Worm (Caenorhabditis elegans) whole organism, L4 larva: ENCODE results near the gene flp-8.

Experiments
- aly-2 ChIP-seq: sonication (generic microtip); optimal IDR thresholded peaks from 2 replicates; lab custom pipeline; 2018; ENCODE audit warnings: missing biosample characterization, missing genetic modification characterization
- daf-12 ChIP-seq: fragments of 150-350 bp; optimal IDR thresholded peaks from 2 replicates; lab custom pipeline; 2014; ENCODE audit warnings: missing biosample characterization, missing genetic modification reagents, missing genetic modification characterization
- duxl-1 ChIP-seq: sonication (generic microtip); optimal IDR thresholded peaks from 2 replicates; lab custom pipeline; 2016; ENCODE audit warnings: mild to moderate bottlenecking, missing genetic modification characterization, moderate library complexity, missing compliant biosample characterization; ENCODE audit not compliant: poor library complexity
- lin-15B ChIP-seq: fragments of 150-350 bp; sonication (generic microtip); optimal IDR thresholded peaks from 3 replicates; lab custom pipeline; 2014; ENCODE audit warnings: missing biosample characterization, missing genetic modification characterization
- nhr-237 ChIP-seq: sonication (generic microtip); optimal IDR thresholded peaks from 2 replicates; lab custom pipeline; 2017; ENCODE audit warnings: missing biosample characterization, missing genetic modification characterization
- nhr-28 ChIP-seq: fragments of 150-350 bp; optimal IDR thresholded peaks from 2 replicates; lab custom pipeline; 2014; ENCODE audit warnings: missing biosample characterization, missing genetic modification characterization
- nhr-48 ChIP-seq: sonication (generic microtip); optimal IDR thresholded peaks from 2 replicates; lab custom pipeline; 2016; ENCODE audit warnings: mild to moderate bottlenecking, missing genetic modification characterization, missing compliant biosample characterization
- pha-4 ChIP-seq, 2 experiments: fragments of 150-350 bp in 1 of 2; fragments of 200-800 bp in 1 of 2; sonication (Bioruptor generic) in 1 of 2; IDR thresholded peaks in 1 of 2; optimal IDR thresholded peaks in 1 of 2; 2 replicates each; pipeline versions ENCODE4 v1.3.6 to Lab custom; 2014 to 2022; ENCODE audit warnings: missing genetic modification characterization in 2 of 2, missing genetic modification reagents in 2 of 2, missing biosample characterization in 1 of 2, missing compliant biosample characterization in 1 of 2
- pqm-1 ChIP-seq: sonication (generic microtip); optimal IDR thresholded peaks from 2 replicates; lab custom pipeline; 2017; ENCODE audit warnings: missing biosample characterization, missing genetic modification characterization
- unc-62 ChIP-seq, 3 experiments: fragments of 150-350 bp in 1 of 3; sonication (generic microtip); optimal IDR thresholded peaks in 2 of 3; peaks in 1 of 3; 1 replicate in 1 of 3; 2 replicates in 2 of 3; lab custom pipeline; 2014 to 2017; ENCODE audit warnings: missing biosample characterization in 3 of 3, missing genetic modification characterization in 3 of 3, missing genetic modification reagents in 3 of 3, missing genotype in 1 of 3

- TF ChIP-seq unc-62 (GFP tag; optimal IDR thresholded peaks at IDR 0.05 in 1 of 2; lab: Kevin White, UChicago), result no peak
- TF ChIP-seq unc-62 (tag; optimal IDR thresholded peaks at IDR 0.05; lab: Kevin White, UChicago), result no peak
- no peak for TF ChIP-seq nhr-28
- no peak for TF ChIP-seq duxl-1
- TF ChIP-seq daf-12, result no peak
- no peak for TF ChIP-seq pha-4 (GFP tag; IDR thresholded peaks at IDR 0.05; lab: Robert Waterston, UW)
- no peak for TF ChIP-seq pha-4 (tag; optimal IDR thresholded peaks at IDR 0.05; lab: Kevin White, UChicago)
- no peak for TF ChIP-seq pqm-1 (tag; lab: Kevin White, UChicago)
- TF ChIP-seq nhr-48 (tag; lab: Kevin White, UChicago), result no peak
- TF ChIP-seq nhr-237 (tag; lab: Kevin White, UChicago), result no peak
- no peak for TF ChIP-seq aly-2 (tag; lab: Kevin White, UChicago)
- TF ChIP-seq lin-15B (tag; lab: Kevin White, UChicago), result no peak
Observed at ce11 chrX:14898205-14898604, 17.0 kb downstream of the flp-8 start, which contains the start of gene lips-8.
